Worm (Caenorhabditis elegans) whole organism, mixed stage, embryonic: ENCODE results near the gene fbxc-54.
A peak's percentile ranks its signal among the peaks of the same experiment; 100 is the strongest.

Experiments
- M03D4.4 ChIP-seq: sonication (generic microtip); optimal IDR thresholded peaks from 2 replicates; lab custom pipeline; 2017; ENCODE audit warnings: mild to moderate bottlenecking, missing genetic modification characterization, missing compliant biosample characterization
- bed-3 ChIP-seq: fragments of 200-800 bp; sonication (Bioruptor generic); optimal IDR thresholded peaks from 3 replicates; lab custom pipeline; 2018; ENCODE audit warnings: mild to moderate bottlenecking, missing genetic modification characterization, moderate library complexity, missing compliant biosample characterization
- blmp-1 ChIP-seq: fragments of 150-350 bp; optimal IDR thresholded peaks from 2 replicates; lab custom pipeline; 2014; ENCODE audit warnings: missing biosample characterization, missing genetic modification characterization
- ceh-39 ChIP-seq: fragments of 150-350 bp; optimal IDR thresholded peaks from 2 replicates; lab custom pipeline; 2014; ENCODE audit warnings: missing biosample characterization, missing genetic modification characterization
- ceh-43 ChIP-seq: fragments of 200-800 bp; sonication (Bioruptor generic); optimal IDR thresholded peaks from 2 replicates; lab custom pipeline; 2018; ENCODE audit warnings: mild to moderate bottlenecking, missing genetic modification characterization, moderate library complexity, missing compliant biosample characterization
- ceh-83 ChIP-seq: fragments of 200-800 bp; sonication (Bioruptor generic); optimal IDR thresholded peaks from 2 replicates; lab custom pipeline; 2018; ENCODE audit warnings: mild to moderate bottlenecking, missing genetic modification characterization, missing compliant biosample characterization
- ces-1 ChIP-seq: fragments of 150-350 bp; optimal IDR thresholded peaks from 2 replicates; lab custom pipeline; 2014; ENCODE audit warnings: missing biosample characterization, missing genetic modification reagents, missing genetic modification characterization
- cnd-1 ChIP-seq: fragments of 200-800 bp; sonication (Bioruptor generic); optimal IDR thresholded peaks from 2 replicates; lab custom pipeline; 2018; ENCODE audit warnings: mild to moderate bottlenecking, missing genetic modification characterization, missing compliant biosample characterization
- drap-1 ChIP-seq: fragments of 200-800 bp; sonication (Bioruptor generic); optimal IDR thresholded peaks from 3 replicates; lab custom pipeline; 2018; ENCODE audit warnings: mild to moderate bottlenecking, missing genetic modification characterization, missing compliant biosample characterization
- elt-1 ChIP-seq: sonication (generic microtip); optimal IDR thresholded peaks from 2 replicates; lab custom pipeline; 2017; ENCODE audit warnings: missing genetic modification characterization, mild to moderate bottlenecking, missing compliant biosample characterization, antibody characterized with exemption, moderate library complexity, borderline replicate concordance; ENCODE audit not compliant: insufficient read depth
- elt-3 ChIP-seq: fragments of 150-350 bp; optimal IDR thresholded peaks from 2 replicates; lab custom pipeline; 2014; ENCODE audit warnings: missing biosample characterization, missing genetic modification characterization
- flh-1 ChIP-seq: fragments of 200-800 bp; sonication (Bioruptor generic); optimal IDR thresholded peaks from 2 replicates; lab custom pipeline; 2018; ENCODE audit warnings: mild to moderate bottlenecking, missing genetic modification characterization, moderate library complexity, missing compliant biosample characterization
- ham-2 ChIP-seq: fragments of 200-800 bp; sonication (Bioruptor generic); optimal IDR thresholded peaks from 2 replicates; lab custom pipeline; 2018; ENCODE audit warnings: mild to moderate bottlenecking, missing genetic modification characterization, missing compliant biosample characterization
- hlh-1 ChIP-seq: fragments of 150-350 bp; optimal IDR thresholded peaks from 2 replicates; lab custom pipeline; 2014; ENCODE audit warnings: missing biosample characterization, missing genetic modification reagents, missing genetic modification characterization
- lin-13 ChIP-seq: fragments of 150-350 bp; optimal IDR thresholded peaks from 2 replicates; lab custom pipeline; 2014; ENCODE audit warnings: missing biosample characterization, missing genetic modification characterization
- lin-32 ChIP-seq: fragments of 200-800 bp; sonication (Bioruptor generic); optimal IDR thresholded peaks from 2 replicates; lab custom pipeline; 2018; ENCODE audit warnings: mild to moderate bottlenecking, missing genetic modification characterization, missing compliant biosample characterization
- lsy-2 ChIP-seq: fragments of 150-350 bp; optimal IDR thresholded peaks from 2 replicates; lab custom pipeline; 2014; ENCODE audit warnings: missing biosample characterization, missing genetic modification characterization
- mab-5 ChIP-seq: fragments of 150-350 bp; optimal IDR thresholded peaks from 2 replicates; lab custom pipeline; 2014; ENCODE audit warnings: missing biosample characterization, missing genetic modification characterization
- mep-1 ChIP-seq: fragments of 150-350 bp; optimal IDR thresholded peaks from 2 replicates; lab custom pipeline; 2017; ENCODE audit warnings: missing biosample characterization, missing genetic modification reagents, missing genetic modification characterization, inconsistent platforms
- mls-2 ChIP-seq: sonication (generic microtip); optimal IDR thresholded peaks from 2 replicates; lab custom pipeline; 2016; ENCODE audit warnings: mild to moderate bottlenecking, missing genetic modification characterization, moderate library complexity, missing compliant biosample characterization
- nhr-12 ChIP-seq: fragments of 150-350 bp; optimal IDR thresholded peaks from 2 replicates; lab custom pipeline; 2014; ENCODE audit warnings: missing biosample characterization, missing genetic modification characterization
- nhr-2 ChIP-seq: fragments of 150-350 bp; optimal IDR thresholded peaks from 2 replicates; lab custom pipeline; 2014; ENCODE audit warnings: missing biosample characterization, missing genetic modification characterization
- nhr-237 ChIP-seq: fragments of 150-350 bp; optimal IDR thresholded peaks from 2 replicates; lab custom pipeline; 2014; ENCODE audit warnings: missing biosample characterization, missing genetic modification characterization
- nhr-28 ChIP-seq: fragments of 150-350 bp; optimal IDR thresholded peaks from 2 replicates; lab custom pipeline; 2014; ENCODE audit warnings: missing biosample characterization, missing genetic modification characterization
- nhr-76 ChIP-seq: sonication (generic microtip); optimal IDR thresholded peaks from 2 replicates; lab custom pipeline; 2017; ENCODE audit warnings: missing biosample characterization, missing genetic modification characterization
- pha-4 ChIP-seq: fragments of 150-350 bp; optimal IDR thresholded peaks from 2 replicates; lab custom pipeline; 2018; ENCODE audit warnings: missing biosample characterization, missing genetic modification reagents, missing genetic modification characterization
- sem-2 ChIP-seq: fragments of 200-800 bp; sonication (Bioruptor generic); optimal IDR thresholded peaks from 2 replicates; lab custom pipeline; 2018; ENCODE audit warnings: mild to moderate bottlenecking, missing genetic modification characterization, missing compliant biosample characterization
- snpc-4 ChIP-seq: fragments of 150-350 bp; optimal IDR thresholded peaks from 2 replicates; lab custom pipeline; 2014; ENCODE audit warnings: missing biosample characterization, missing genetic modification characterization
- sptf-1 ChIP-seq: sonication (generic microtip); optimal IDR thresholded peaks from 2 replicates; lab custom pipeline; 2017; ENCODE audit warnings: mild to moderate bottlenecking, missing genetic modification characterization, moderate library complexity, missing compliant biosample characterization
- tbx-8 ChIP-seq: fragments of 200-800 bp; sonication (Bioruptor generic); optimal IDR thresholded peaks from 2 replicates; lab custom pipeline; 2018; ENCODE audit warnings: mild to moderate bottlenecking, missing genetic modification characterization, moderate library complexity, missing compliant biosample characterization
- unc-120 ChIP-seq: sonication (generic microtip); optimal IDR thresholded peaks from 2 replicates; lab custom pipeline; 2017; ENCODE audit warnings: missing genetic modification characterization, missing compliant biosample characterization; ENCODE audit not compliant: poor library complexity, severe bottlenecking
- unc-39 ChIP-seq: fragments of 150-350 bp; optimal IDR thresholded peaks from 2 replicates; lab custom pipeline; 2014; ENCODE audit warnings: missing biosample characterization, missing genetic modification characterization
- unc-62 ChIP-seq: fragments of 150-350 bp; optimal IDR thresholded peaks from 2 replicates; lab custom pipeline; 2014; ENCODE audit warnings: missing biosample characterization, missing genetic modification reagents, missing genetic modification characterization
- zip-8 ChIP-seq: fragments of 150-350 bp; optimal IDR thresholded peaks from 2 replicates; lab custom pipeline; 2014; ENCODE audit warnings: missing biosample characterization, missing genetic modification characterization
- ztf-11 ChIP-seq: fragments of 150-350 bp; optimal IDR thresholded peaks from 2 replicates; lab custom pipeline; 2014; ENCODE audit warnings: missing biosample characterization, missing genetic modification characterization

The fbxc-54 gene

DNA sequence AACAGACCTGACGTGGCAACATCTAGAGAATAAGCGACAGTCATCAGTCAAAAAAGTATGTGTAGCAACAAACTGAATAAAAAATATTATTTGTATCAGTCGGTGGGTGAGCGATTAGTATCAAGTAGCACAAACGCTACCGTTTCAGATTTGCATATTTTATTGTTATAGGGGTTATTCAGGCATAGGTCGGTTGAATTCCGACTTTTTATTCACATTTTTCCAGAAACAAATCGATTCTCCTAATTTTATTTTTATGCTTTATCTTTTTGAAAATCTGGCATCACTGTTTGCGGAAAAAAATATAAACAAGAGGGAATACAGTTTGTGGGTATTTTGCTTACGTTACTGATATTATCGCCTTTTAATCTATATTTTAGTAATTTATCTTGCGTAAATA lies 19.7 kb upstream of the fbxc-54 start, which contains the start of gene best-4:
best-4 (minus strand) TSS at position 101 of the 400 bp plus-strand sequence.
- TF ChIP-seq nhr-76 (tag; lab: Kevin White, UChicago) (no peak), mab-5 (tag; lab: Kevin White, UChicago) (no peak), tbx-8 (GFP tag; lab: Kevin White, UChicago) (no peak), sptf-1 (no peak), bed-3 (GFP tag; lab: Kevin White, UChicago) (no peak), flh-1 (no peak), blmp-1 (no peak), elt-1 (tag; lab: Kevin White, UChicago) (no peak), elt-3 (no peak), ces-1 (no peak), zip-8 (tag; lab: Kevin White, UChicago) (no peak), cnd-1 (tag; lab: Kevin White, UChicago) (no peak), drap-1 (no peak), ceh-43 (GFP tag; lab: Kevin White, UChicago) (no peak), ztf-11 (tag; lab: Kevin White, UChicago) (no peak), pha-4 (tag; lab: Kevin White, UChicago) (no peak), nhr-12 (no peak)

DNA sequence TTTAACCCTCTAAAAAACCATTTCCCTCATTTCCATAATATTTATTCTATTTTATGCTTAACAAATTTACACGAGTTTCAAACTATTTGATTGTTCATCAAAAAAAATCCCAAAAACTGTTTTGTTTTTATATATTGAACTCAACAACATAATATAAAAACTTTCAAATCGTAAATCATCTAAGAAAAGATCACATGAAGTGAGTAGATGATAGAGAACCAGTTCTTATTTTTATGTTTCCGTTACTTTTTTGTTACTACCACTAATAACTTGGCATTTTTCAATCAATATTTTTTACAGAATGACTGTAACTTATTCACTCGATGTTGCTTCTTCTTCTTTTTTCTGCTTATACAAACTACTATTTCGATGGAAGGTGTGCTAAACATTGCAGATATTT lies 18.8 kb upstream of the fbxc-54 start, which contains the start of gene best-3:
best-3 (plus strand) TSS at position 301 of the 400 bp plus-strand sequence.
- TF ChIP-seq zip-8 (tag; lab: Kevin White, UChicago) (no peak), ces-1 (no peak), ceh-83 (no peak), unc-39 (tag; lab: Kevin White, UChicago) (no peak), lin-13 (tag; lab: Kevin White, UChicago) (no peak)

DNA sequence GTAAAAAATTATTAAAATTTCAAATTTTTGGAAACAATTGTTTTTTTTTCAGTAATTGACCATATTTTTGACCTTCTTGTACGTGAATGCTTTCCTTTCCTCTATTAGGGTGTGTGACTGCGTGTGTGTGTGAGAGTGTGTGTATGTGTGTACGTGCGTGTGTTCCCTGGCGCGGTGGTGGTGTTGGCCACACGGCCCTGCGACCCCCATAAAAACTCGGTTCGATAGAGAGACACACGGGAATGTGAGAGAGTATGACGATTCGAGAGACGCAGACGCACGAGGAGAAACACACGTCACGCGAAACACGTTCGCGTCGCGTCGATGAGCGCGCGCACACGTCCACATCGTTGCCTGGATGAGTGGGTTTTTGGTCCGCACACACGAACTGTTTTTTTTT lies 12.7 kb upstream of the fbxc-54 start:
- no peak for TF ChIP-seq elt-1 (tag; lab: Kevin White, UChicago)
- no peak for TF ChIP-seq zip-8 (tag; lab: Kevin White, UChicago)
- TF ChIP-seq blmp-1 = no peak
- TF ChIP-seq M03D4.4 (tag; lab: Kevin White, UChicago) = peak; percentile 59
- TF ChIP-seq flh-1 = no peak
- TF ChIP-seq nhr-76 (tag; lab: Kevin White, UChicago) = no peak
- TF ChIP-seq mab-5 (tag; lab: Kevin White, UChicago) = no peak
- TF ChIP-seq sptf-1 = peak; percentile 66
- no peak for TF ChIP-seq elt-3
- no peak for TF ChIP-seq nhr-12
- no peak for TF ChIP-seq bed-3 (GFP tag; lab: Kevin White, UChicago)
- peak; percentile 60 for TF ChIP-seq mep-1 (tag; lab: Kevin White, UChicago)
- TF ChIP-seq nhr-237 = peak; percentile 10
- no peak for TF ChIP-seq ceh-39 (tag; lab: Kevin White, UChicago)
- TF ChIP-seq mls-2 (tag; lab: Kevin White, UChicago) = peak; percentile 44
- no peak for TF ChIP-seq unc-62 (GFP tag; lab: Kevin White, UChicago)
- TF ChIP-seq tbx-8 (GFP tag; lab: Kevin White, UChicago) = no peak
- no peak for TF ChIP-seq nhr-28 (tag; lab: Kevin White, UChicago)
- TF ChIP-seq lin-13 (tag; lab: Kevin White, UChicago) = no peak
- TF ChIP-seq ceh-43 (GFP tag; lab: Kevin White, UChicago) = no peak
- TF ChIP-seq unc-39 (tag; lab: Kevin White, UChicago) = no peak
- TF ChIP-seq lin-32 (GFP tag; lab: Kevin White, UChicago) = no peak
- peak; percentile 52 for TF ChIP-seq ztf-11 (tag; lab: Kevin White, UChicago)
- no peak for TF ChIP-seq cnd-1 (tag; lab: Kevin White, UChicago)
- no peak for TF ChIP-seq ceh-83
- no peak for TF ChIP-seq ces-1
- no peak for TF ChIP-seq sem-2
- TF ChIP-seq ham-2 (GFP tag; lab: Kevin White, UChicago) = no peak
- TF ChIP-seq pha-4 (tag; lab: Kevin White, UChicago) = peak; percentile 45
- TF ChIP-seq unc-120 (tag; lab: Kevin White, UChicago) = peak; percentile 69
- TF ChIP-seq drap-1 = peak; percentile 63
- TF ChIP-seq nhr-2 (tag; lab: Kevin White, UChicago) = no peak
- TF ChIP-seq hlh-1 = no peak
- TF ChIP-seq lsy-2 = no peak
- no peak for TF ChIP-seq snpc-4 (tag; lab: Kevin White, UChicago)

DNA sequence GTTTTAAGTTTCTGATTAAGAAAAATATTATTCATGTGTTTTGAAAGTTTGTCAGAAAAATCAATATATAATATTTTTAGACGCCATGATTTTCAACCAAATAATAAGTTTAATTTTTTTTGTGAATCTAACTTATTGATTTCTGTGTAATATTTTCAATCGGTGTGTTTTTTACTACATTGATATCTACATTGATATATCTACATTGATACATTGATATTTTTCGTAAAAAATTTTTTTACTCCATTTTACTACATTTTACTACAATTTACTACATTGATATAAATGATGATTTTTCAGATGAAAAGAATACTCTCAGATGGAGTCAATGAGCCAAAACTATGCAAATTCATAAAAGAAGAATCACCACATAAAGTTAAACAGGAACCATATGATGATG lies 12.3 kb upstream of the fbxc-54 start, which contains the start of gene gmeb-1:
gmeb-1 (plus strand) TSS at position 301 of the 400 bp plus-strand sequence.
- TF ChIP-seq ztf-11 (tag; lab: Kevin White, UChicago) (no peak), lin-13 (tag; lab: Kevin White, UChicago) (no peak), nhr-28 (tag; lab: Kevin White, UChicago) (no peak), bed-3 (GFP tag; lab: Kevin White, UChicago) (no peak), snpc-4 (tag; lab: Kevin White, UChicago) (no peak), pha-4 (tag; lab: Kevin White, UChicago) (no peak), unc-120 (tag; lab: Kevin White, UChicago) (no peak), lsy-2 (no peak), ceh-43 (GFP tag; lab: Kevin White, UChicago) (no peak), nhr-2 (tag; lab: Kevin White, UChicago) (no peak), mls-2 (tag; lab: Kevin White, UChicago) (no peak), drap-1 (no peak), unc-62 (GFP tag; lab: Kevin White, UChicago) (no peak), mep-1 (tag; lab: Kevin White, UChicago) (no peak)
- TF ChIP-seq, all 35 proteins: peak for 0
